Worm (Caenorhabditis elegans) whole organism, late embryonic: ENCODE measurements around the gene C18H9.6.

Experiments used
- C38D4.7 ChIP-seq: fragments of 200-800 bp; sonication (Bioruptor generic); optimal IDR thresholded peaks from 2 replicates; lab custom pipeline; 2018; ENCODE audit warnings: mild to moderate bottlenecking, missing genetic modification characterization, moderate library complexity, missing compliant biosample characterization
- K02D7.2 ChIP-seq: sonication (generic microtip); optimal IDR thresholded peaks from 2 replicates; lab custom pipeline; 2017; ENCODE audit warnings: mild to moderate bottlenecking, missing genetic modification characterization, missing compliant biosample characterization
- ama-1 ChIP-seq: fragments of 150-350 bp; optimal IDR thresholded peaks from 2 replicates; lab custom pipeline; 2014
- ceh-48 ChIP-seq: sonication (generic microtip); optimal IDR thresholded peaks from 2 replicates; lab custom pipeline; 2016; ENCODE audit warnings: missing genetic modification characterization, inconsistent platforms, missing compliant biosample characterization
- dve-1 ChIP-seq: sonication (generic microtip); optimal IDR thresholded peaks from 2 replicates; lab custom pipeline; 2017; ENCODE audit warnings: antibody characterized with exemption, mild to moderate bottlenecking, missing genetic modification characterization, missing compliant biosample characterization
- fkh-10 ChIP-seq: fragments of 150-350 bp; optimal IDR thresholded peaks from 2 replicates; lab custom pipeline; 2014; ENCODE audit warnings: missing biosample characterization, missing genetic modification reagents, missing genetic modification characterization
- hlh-30 ChIP-seq: sonication (generic microtip); optimal IDR thresholded peaks from 2 replicates; lab custom pipeline; 2017; ENCODE audit warnings: antibody characterized with exemption, missing genetic modification characterization, missing compliant biosample characterization; ENCODE audit not compliant: insufficient read depth
- nhr-11 ChIP-seq: fragments of 150-350 bp; optimal IDR thresholded peaks from 2 replicates; lab custom pipeline; 2014; ENCODE audit warnings: missing biosample characterization, missing genetic modification characterization
- pha-4 ChIP-seq: fragments of 150-350 bp; optimal IDR thresholded peaks from 2 replicates; lab custom pipeline; 2018; ENCODE audit warnings: missing biosample characterization, missing genetic modification reagents, missing genetic modification characterization
- tbx-7 ChIP-seq: sonication (generic microtip); optimal IDR thresholded peaks from 2 replicates; lab custom pipeline; 2016; ENCODE audit warnings: missing genotype, missing genetic modification characterization, missing compliant biosample characterization
- unc-55 ChIP-seq: sonication (generic microtip); optimal IDR thresholded peaks from 2 replicates; lab custom pipeline; 2017; ENCODE audit warnings: missing biosample characterization, missing genetic modification reagents, missing genetic modification characterization

DNA sequence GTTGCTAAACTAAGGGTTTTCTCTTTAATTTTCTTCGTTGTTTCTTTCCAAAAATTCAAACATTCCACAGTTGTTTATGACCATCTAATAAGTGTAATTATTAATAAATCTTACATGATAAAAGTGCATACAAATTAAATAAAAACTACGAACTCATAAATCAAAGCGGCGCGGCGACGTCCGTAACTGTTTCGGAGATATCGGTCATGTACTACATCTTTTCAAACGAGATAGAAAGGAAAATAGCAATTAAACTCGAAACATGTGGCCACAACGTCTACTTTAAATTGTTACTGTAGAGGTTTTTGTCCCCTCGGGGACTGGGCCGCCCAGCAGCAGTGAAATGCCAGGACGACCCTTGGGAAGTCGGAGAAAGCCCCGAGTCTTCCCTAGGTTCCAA is 14.4 kb upstream of the C18H9.6 start:
- TF ChIP-seq unc-55: no peak
- no peak for TF ChIP-seq pha-4 (tag; lab: Kevin White, UChicago)
- TF ChIP-seq ama-1 (lab: Kevin White, UChicago): no peak
- TF ChIP-seq hlh-30: no peak
- TF ChIP-seq fkh-10 (GFP tag; lab: Kevin White, UChicago): no peak
- TF ChIP-seq K02D7.2 (tag; lab: Kevin White, UChicago): no peak
- TF ChIP-seq C38D4.7 (GFP tag; lab: Kevin White, UChicago): no peak
- no peak for TF ChIP-seq tbx-7
- no peak for TF ChIP-seq nhr-11
- no peak for TF ChIP-seq ceh-48 (tag; lab: Kevin White, UChicago)
- TF ChIP-seq dve-1 (tag; lab: Kevin White, UChicago): no peak
